Fruit fly (Drosophila melanogaster): Measurements from ENCODE around the gene Nup133.

Gene Nup133

dm6 chr3R:22719607-22719949, 29.2 kb downstream of the Nup133 start (continued):
- TF ChIP-seq CG6654 (GFP tag; optimal IDR thresholded peaks at IDR 0.05) (no peak), ro (GFP tag; IDR thresholded peaks at IDR 0.05) (no peak), unpg (GFP tag; optimal IDR thresholded peaks at IDR 0.05) (peak; percentile 47), Dad (GFP tag; optimal IDR thresholded peaks at IDR 0.05) (no peak), gce (GFP tag; IDR thresholded peaks at IDR 0.05) (no peak), CG15601 (tag; optimal IDR thresholded peaks at IDR 0.05) (no peak), wdn (GFP tag; IDR thresholded peaks at IDR 0.05) (no peak), sd (tag; optimal IDR thresholded peaks at IDR 0.05) (no peak), Dref (GFP tag; IDR thresholded peaks at IDR 0.05) (no peak), ssp (GFP tag; IDR thresholded peaks at IDR 0.05) (no peak), CG8765 (GFP tag; IDR thresholded peaks at IDR 0.05) (no peak), CG8478 (optimal IDR thresholded peaks at IDR 0.05) (no peak), disco-r (GFP tag; optimal IDR thresholded peaks at IDR 0.05) (no peak), ind (GFP tag; optimal IDR thresholded peaks at IDR 0.05) (peak; percentile 25), jumu (GFP tag; optimal IDR thresholded peaks at IDR 0.05) (peak; percentile 22), CG12299 (tag; optimal IDR thresholded peaks at IDR 0.05) (no peak), CG17361 (GFP tag; IDR thresholded peaks at IDR 0.05) (peak; percentile 43; the same call in 1 of the 3 replicates), CG11504 (tag; optimal IDR thresholded peaks at IDR 0.05) (peak; percentile 64), dimm (GFP tag; IDR thresholded peaks at IDR 0.05) (no peak), sug (tag; optimal IDR thresholded peaks at IDR 0.05) (no peak), CG10274 (GFP tag; optimal IDR thresholded peaks at IDR 0.05) (no peak), dpn (GFP tag; optimal IDR thresholded peaks at IDR 0.05) (no peak), Ada2b (GFP tag; IDR thresholded peaks at IDR 0.05) (no peak), Deaf1 (tag; optimal IDR thresholded peaks at IDR 0.05) (no peak), CG13894 (tag; optimal IDR thresholded peaks at IDR 0.05) (no peak), CG13624 (GFP tag; optimal IDR thresholded peaks at IDR 0.05) (no peak), Nf-YB (GFP tag; optimal IDR thresholded peaks at IDR 0.05) (no peak), CG11398 (GFP tag; optimal IDR thresholded peaks at IDR 0.05) (no peak), CG13296 (GFP tag; optimal IDR thresholded peaks at IDR 0.05) (no peak), trem (tag; optimal IDR thresholded peaks at IDR 0.05) (peak; percentile 37), MESR4 (GFP tag; optimal IDR thresholded peaks at IDR 0.05) (no peak), CG11247 (GFP tag; IDR thresholded peaks at IDR 0.05) (no peak), Adf1 (GFP tag; IDR thresholded peaks at IDR 0.05) (no peak), jing (GFP tag; optimal IDR thresholded peaks at IDR 0.05) (no peak), Jarid2 (GFP tag; optimal IDR thresholded peaks at IDR 0.05) (no peak), Sin3A (optimal IDR thresholded peaks at IDR 0.05) (no peak), Atf6 (GFP tag; IDR thresholded peaks at IDR 0.05) (no peak), Antp (GFP tag; optimal IDR thresholded peaks at IDR 0.05) (no peak), pb (GFP tag; optimal IDR thresholded peaks at IDR 0.05) (no peak), pan (optimal IDR thresholded peaks at IDR 0.05) (no peak), pan (GFP tag; optimal IDR thresholded peaks at IDR 0.05 in 1 of 2, IDR thresholded peaks at IDR 0.05 in 1 of 2) (peak in 1 of 2 experiments; percentile 14), CG3281 (GFP tag; optimal IDR thresholded peaks at IDR 0.05) (no peak), hkb (optimal IDR thresholded peaks at IDR 0.05) (no peak), hkb (GFP tag; IDR thresholded peaks at IDR 0.05) (0 out of 2 replicates have a peak, but pooled peaks have one; percentile 15), Dip3 (GFP tag; optimal IDR thresholded peaks at IDR 0.05) (no peak), pum (GFP tag; optimal IDR thresholded peaks at IDR 0.05) (peak; percentile 21), odd (GFP tag; optimal IDR thresholded peaks at IDR 0.05) (no peak), Tbp (GFP tag; optimal IDR thresholded peaks at IDR 0.05) (no peak), luna (GFP tag; optimal IDR thresholded peaks at IDR 0.05) (no peak), CG7987 (GFP tag; optimal IDR thresholded peaks at IDR 0.05) (no peak), CG32767 (GFP tag; IDR thresholded peaks at IDR 0.05) (no peak), jigr1 (GFP tag; IDR thresholded peaks at IDR 0.05) (no peak), Nf-YC (tag; optimal IDR thresholded peaks at IDR 0.05) (no peak), CG7745 (tag; optimal IDR thresholded peaks at IDR 0.05) (no peak), CG10462 (GFP tag; optimal IDR thresholded peaks at IDR 0.05) (no peak)
